Fruit fly (Drosophila melanogaster) whole organism, embryonic: ENCODE results near the gene gce.
A peak's percentile ranks its signal among the peaks of the same experiment; 100 is the strongest.

ENCODE experiments used
- ATbp ChIP-seq: fragments of 200-800 bp; sonication (Bioruptor generic); optimal IDR thresholded peaks from 2 replicates; lab custom pipeline; 2017; ENCODE audit warnings: missing biosample characterization, mild to moderate bottlenecking, missing genetic modification characterization, missing genetic modification reagents
- Antp ChIP-seq: fragments of 200-800 bp; sonication (Bioruptor generic); optimal IDR thresholded peaks from 3 replicates; lab custom pipeline; 2016; ENCODE audit warnings: missing biosample characterization, missing genetic modification characterization
- Awh ChIP-seq: fragments of 200-800 bp; sonication (Bioruptor generic); IDR thresholded peaks from 2 replicates; pipeline ENCODE4, ENCODE4 v1.3.6; 2022; ENCODE audit warnings: missing biosample characterization, missing genetic modification characterization
- Bdp1 ChIP-seq: fragments of 200-800 bp; sonication (Bioruptor generic); optimal IDR thresholded peaks from 3 replicates; lab custom pipeline; 2016; ENCODE audit warnings: missing biosample characterization, missing genetic modification characterization
- CG10274 ChIP-seq: fragments of 200-800 bp; sonication (Bioruptor generic); optimal IDR thresholded peaks from 3 replicates; lab custom pipeline; 2017; ENCODE audit warnings: missing biosample characterization, mild to moderate bottlenecking, missing genetic modification characterization
- CG12391 ChIP-seq: fragments of 200-800 bp; sonication (Bioruptor generic); optimal IDR thresholded peaks from 3 replicates; lab custom pipeline; 2018; ENCODE audit warnings: missing biosample characterization, mild to moderate bottlenecking, missing genetic modification characterization, moderate library complexity
- CG14441 ChIP-seq: fragments of 200-800 bp; sonication (Bioruptor generic); IDR thresholded peaks from 2 replicates; pipeline ENCODE4 v1.3.6; 2022; ENCODE audit warnings: missing biosample characterization, missing genetic modification characterization
- CG14667 ChIP-seq: fragments of 200-800 bp; sonication (Bioruptor generic); IDR thresholded peaks from 2 replicates; pipeline ENCODE4 v1.3.6; 2022; ENCODE audit warnings: missing biosample characterization, missing genetic modification characterization
- CG14710 ChIP-seq: fragments of 200-800 bp; sonication (Bioruptor generic); optimal IDR thresholded peaks from 3 replicates; lab custom pipeline; 2019; ENCODE audit warnings: missing biosample characterization, mild to moderate bottlenecking, missing genetic modification characterization, moderate library complexity
- CG16863 ChIP-seq: fragments of 200-800 bp; sonication (Bioruptor generic); optimal IDR thresholded peaks from 3 replicates; lab custom pipeline; 2016; ENCODE audit warnings: missing biosample characterization, missing genetic modification characterization
- CG17612 ChIP-seq: fragments of 200-800 bp; sonication (Bioruptor generic); IDR thresholded peaks from 2 replicates; pipeline ENCODE4 v1.3.6; 2022; ENCODE audit warnings: missing biosample characterization, missing genetic modification characterization
- CG32767 ChIP-seq: fragments of 200-800 bp; sonication (Bioruptor generic); IDR thresholded peaks from 2 replicates; pipeline ENCODE4 v1.3.6; 2022; ENCODE audit warnings: missing biosample characterization, missing genetic modification characterization
- CG3726 ChIP-seq: fragments of 200-800 bp; sonication (Bioruptor generic); IDR thresholded peaks from 3 replicates; pipeline ENCODE4, ENCODE4 v1.3.6; 2022; ENCODE audit warnings: missing biosample characterization, missing genetic modification characterization
- CG4328 ChIP-seq: fragments of 200-800 bp; sonication (Bioruptor generic); optimal IDR thresholded peaks from 3 replicates; lab custom pipeline; 2017; ENCODE audit warnings: missing biosample characterization, missing genetic modification reagents, missing genetic modification characterization
- CG4360 ChIP-seq: fragments of 200-800 bp; sonication (Bioruptor generic); IDR thresholded peaks from 2 replicates; pipeline ENCODE4 v1.3.6; 2022; ENCODE audit warnings: missing biosample characterization, missing genetic modification characterization
- CG8765 ChIP-seq: fragments of 200-800 bp; sonication (Bioruptor generic); IDR thresholded peaks from 2 replicates; pipeline ENCODE4 v1.3.6; 2022; ENCODE audit warnings: missing biosample characterization, missing genetic modification characterization
- CG8924 ChIP-seq: fragments of 200-800 bp; optimal IDR thresholded peaks from 3 replicates; lab custom pipeline; 2019; ENCODE audit warnings: missing biosample characterization, mild to moderate bottlenecking, missing genetic modification characterization, moderate library complexity
- CG9437 ChIP-seq: fragments of 200-800 bp; sonication (Bioruptor generic); optimal IDR thresholded peaks from 2 replicates; lab custom pipeline; 2018; ENCODE audit warnings: missing biosample characterization, mild to moderate bottlenecking, missing genetic modification characterization
- D19A ChIP-seq: fragments of 200-800 bp; optimal IDR thresholded peaks from 3 replicates; lab custom pipeline; 2019; ENCODE audit warnings: missing biosample characterization, mild to moderate bottlenecking, missing genetic modification characterization, moderate library complexity
- Dbx ChIP-seq: fragments of 200-800 bp; sonication (Bioruptor generic); IDR thresholded peaks from 3 replicates; pipeline ENCODE4 v1.3.6; 2022; ENCODE audit warnings: missing biosample characterization, missing genetic modification characterization
- Hr78 ChIP-seq, 2 experiments: fragments of 200-800 bp in 1 of 2; fragments of >200 bp in 1 of 2; sonication (Bioruptor generic) in 1 of 2; optimal IDR thresholded peaks; 2 replicates each; lab custom pipeline; 2017 to 2019; ENCODE audit warnings: missing biosample characterization in 2 of 2, missing genetic modification characterization in 2 of 2, mild to moderate bottlenecking in 1 of 2, moderate library complexity in 1 of 2
- Lim3 ChIP-seq: fragments of 200-800 bp; sonication (Bioruptor generic); IDR thresholded peaks from 2 replicates; pipeline ENCODE4 v1.3.6; 2022; ENCODE audit warnings: missing biosample characterization, missing genetic modification characterization
- PHDP ChIP-seq: fragments of 200-800 bp; sonication (Bioruptor generic); optimal IDR thresholded peaks from 3 replicates; lab custom pipeline; 2018; ENCODE audit warnings: missing biosample characterization, mild to moderate bottlenecking, missing genetic modification characterization, moderate library complexity
- Ptx1 ChIP-seq: fragments of 200-800 bp; sonication (Bioruptor generic); IDR thresholded peaks from 2 replicates; pipeline ENCODE4 v1.3.6; 2022; ENCODE audit warnings: missing biosample characterization, missing genetic modification characterization
- Rx ChIP-seq: fragments of 200-800 bp; sonication (Bioruptor generic); IDR thresholded peaks from 2 replicates; pipeline ENCODE4 v1.3.6; 2022; ENCODE audit warnings: missing biosample characterization, missing genetic modification characterization
- Sox102F ChIP-seq: fragments of 200-800 bp; sonication (Bioruptor generic); optimal IDR thresholded peaks from 2 replicates; lab custom pipeline; 2018; ENCODE audit warnings: missing biosample characterization, mild to moderate bottlenecking, missing genetic modification characterization, moderate library complexity
- Sry-β ChIP-seq: fragments of 200-800 bp; sonication (Bioruptor generic); optimal IDR thresholded peaks from 2 replicates; lab custom pipeline; 2018; ENCODE audit warnings: missing biosample characterization, mild to moderate bottlenecking, missing genetic modification characterization, moderate library complexity
- Trl ChIP-seq, 3 experiments: fragments of >200 bp in 2 of 3; fragments of 200-800 bp in 1 of 3; sonication (Bioruptor generic) in 1 of 3; optimal IDR thresholded peaks; 2 replicates in 1 of 3; 3 replicates in 2 of 3; lab custom pipeline; 2016 to 2017; ENCODE audit warnings: missing biosample characterization in 1 of 3, missing genetic modification characterization in 1 of 3
- ap ChIP-seq: fragments of 200-800 bp; sonication (Bioruptor generic); IDR thresholded peaks from 2 replicates; pipeline ENCODE4 v1.3.6; 2022; ENCODE audit warnings: missing biosample characterization, missing genetic modification characterization
- ase ChIP-seq: fragments of 200-800 bp; sonication (Bioruptor generic); IDR thresholded peaks from 3 replicates; pipeline ENCODE4 v1.3.6; 2022; ENCODE audit warnings: missing biosample characterization, missing genetic modification characterization
- bsh ChIP-seq, 2 experiments: fragments of 200-800 bp; sonication (Bioruptor generic); optimal IDR thresholded peaks; 2 replicates each; lab custom pipeline; 2017 to 2018; ENCODE audit warnings: mild to moderate bottlenecking in 2 of 2, missing biosample characterization in 2 of 2, missing genetic modification characterization in 2 of 2, moderate library complexity in 1 of 2
- cas ChIP-seq: fragments of 200-800 bp; sonication (Bioruptor generic); IDR thresholded peaks from 2 replicates; pipeline ENCODE4 v1.3.6; 2022; ENCODE audit warnings: missing biosample characterization, missing genetic modification characterization
- cg ChIP-seq: fragments of 200-800 bp; sonication (Bioruptor generic); optimal IDR thresholded peaks from 3 replicates; lab custom pipeline; 2019; ENCODE audit warnings: missing biosample characterization, mild to moderate bottlenecking, missing genetic modification characterization, moderate library complexity
- crol ChIP-seq: fragments of 200-800 bp; sonication (Bioruptor generic); IDR thresholded peaks from 2 replicates; pipeline ENCODE4 v1.3.6; 2022; ENCODE audit warnings: missing biosample characterization, missing genetic modification characterization
- danr ChIP-seq: fragments of 200-800 bp; sonication (Bioruptor generic); IDR thresholded peaks from 2 replicates; pipeline ENCODE4 v1.3.6; 2022; ENCODE audit warnings: missing biosample characterization, missing genetic modification characterization
- ftz-f1 ChIP-seq: fragments of 200-800 bp; sonication (Bioruptor generic); optimal IDR thresholded peaks from 2 replicates; lab custom pipeline; 2016; ENCODE audit warnings: missing biosample characterization, missing genetic modification characterization
- gce ChIP-seq: fragments of 200-800 bp; sonication (Bioruptor generic); IDR thresholded peaks from 3 replicates; pipeline ENCODE4 v1.3.6; 2022; ENCODE audit warnings: missing biosample characterization, missing genetic modification characterization
- hb ChIP-seq: fragments of 200-800 bp; sonication (Bioruptor generic); IDR thresholded peaks from 3 replicates; pipeline ENCODE4 v1.3.6; 2022; ENCODE audit warnings: missing biosample characterization, missing genetic modification characterization; ENCODE audit not compliant: partially characterized antibody
- hth ChIP-seq: fragments of >200 bp; optimal IDR thresholded peaks from 2 replicates; lab custom pipeline; 2017; ENCODE audit warnings: inconsistent platforms
- nom ChIP-seq: fragments of 200-800 bp; sonication (Bioruptor generic); optimal IDR thresholded peaks from 2 replicates; lab custom pipeline; 2017; ENCODE audit warnings: missing biosample characterization, missing genetic modification characterization, mild to moderate bottlenecking, moderate library complexity, missing genetic modification reagents
- pum ChIP-seq: fragments of 200-800 bp; sonication (Bioruptor generic); optimal IDR thresholded peaks from 2 replicates; lab custom pipeline; 2016; ENCODE audit warnings: missing biosample characterization, missing genetic modification characterization
- repo ChIP-seq: fragments of 200-800 bp; sonication (Bioruptor generic); optimal IDR thresholded peaks from 2 replicates; lab custom pipeline; 2016; ENCODE audit warnings: missing biosample characterization, missing genetic modification characterization
- salm ChIP-seq: fragments of 200-800 bp; sonication (Bioruptor generic); optimal IDR thresholded peaks from 2 replicates; lab custom pipeline; 2018; ENCODE audit warnings: missing biosample characterization, mild to moderate bottlenecking, missing genetic modification characterization
- sim ChIP-seq: fragments of 200-800 bp; sonication (Bioruptor generic); IDR thresholded peaks from 2 replicates; pipeline ENCODE4 v1.3.6; 2022; ENCODE audit warnings: missing biosample characterization, missing genetic modification characterization
- slbo ChIP-seq: fragments of 200-800 bp; sonication (Bioruptor generic); IDR thresholded peaks from 2 replicates; pipeline ENCODE4 v1.3.6; 2022; ENCODE audit warnings: missing biosample characterization, missing genetic modification characterization
- tio ChIP-seq: fragments of 200-800 bp; sonication (Bioruptor generic); optimal IDR thresholded peaks from 2 replicates; lab custom pipeline; 2017; ENCODE audit warnings: missing biosample characterization, missing genetic modification characterization, inconsistent platforms
- trem ChIP-seq: fragments of 200-800 bp; optimal IDR thresholded peaks from 3 replicates; lab custom pipeline; 2019; ENCODE audit warnings: missing biosample characterization, mild to moderate bottlenecking, missing genetic modification characterization, moderate library complexity
- ttk ChIP-seq: fragments of 200-800 bp; sonication (Bioruptor generic); IDR thresholded peaks from 2 replicates; pipeline ENCODE4 v2.1.2; 2022; ENCODE audit warnings: missing biosample characterization, missing genetic modification characterization
- tup ChIP-seq: fragments of 200-800 bp; sonication (Bioruptor generic); optimal IDR thresholded peaks from 2 replicates; lab custom pipeline; 2016; ENCODE audit warnings: missing biosample characterization, mild to moderate bottlenecking, missing genetic modification characterization, moderate library complexity
- zfh2 ChIP-seq: fragments of 200-800 bp; sonication (Bioruptor generic); optimal IDR thresholded peaks from 2 replicates; lab custom pipeline; 2016; ENCODE audit warnings: missing biosample characterization, missing genetic modification characterization

Gene gce

DNA sequence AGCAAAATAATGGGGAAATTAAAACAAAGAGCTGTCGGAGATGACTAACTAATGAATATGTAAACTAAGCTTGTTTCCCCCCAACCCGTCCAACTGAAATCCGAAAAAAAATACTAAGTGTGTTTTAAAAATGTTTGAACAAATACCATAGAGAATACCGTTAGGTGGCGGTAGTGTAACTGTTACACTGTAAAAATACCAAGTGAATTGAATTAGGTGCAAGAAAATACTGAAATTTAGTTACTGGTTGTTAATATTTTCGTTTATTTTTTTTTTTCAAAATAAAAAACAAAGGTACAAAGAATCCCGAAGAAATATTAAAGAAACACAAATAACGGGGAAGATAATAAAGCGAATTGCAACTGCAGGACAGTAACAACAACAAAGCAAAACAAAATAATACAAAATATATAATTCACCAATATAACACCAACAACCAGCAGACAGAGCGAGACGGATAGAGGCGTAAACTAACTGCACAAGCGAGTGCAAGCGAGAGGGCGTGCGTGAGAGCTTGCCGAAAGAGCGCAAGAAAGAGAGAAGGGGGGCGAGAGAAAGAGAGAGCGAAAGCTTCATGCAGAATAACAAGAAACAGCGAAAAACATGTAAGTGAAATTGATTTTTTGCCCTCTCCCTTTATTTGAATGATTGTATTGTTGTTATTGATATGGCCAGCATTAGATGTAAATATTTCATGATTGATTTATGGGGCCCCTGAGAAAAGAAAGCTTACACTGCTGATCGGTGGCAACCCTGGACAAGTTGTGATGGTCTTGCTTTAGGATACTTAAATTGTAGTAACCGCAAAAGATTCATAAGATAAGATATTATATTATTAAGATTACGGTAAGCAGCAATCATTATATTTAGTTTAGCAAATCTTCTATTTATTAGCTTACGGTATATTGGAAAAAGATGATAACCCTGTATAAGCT is 8.7 kb downstream of the gce start (continued):
- peak; percentile 72 to 91 for TF ChIP-seq Trl (optimal IDR thresholded peaks at IDR 0.05; lab: Kevin White, UChicago)
- no peak for TF ChIP-seq Trl (GFP tag; optimal IDR thresholded peaks at IDR 0.05; lab: Kevin White, UChicago)
- no peak for TF ChIP-seq ttk
- no peak for TF ChIP-seq repo
- TF ChIP-seq CG14710 (tag; lab: Kevin White, UChicago) = no peak
- no peak for TF ChIP-seq Lim3 (GFP tag; lab: Robert Waterston, UW)
- no peak for TF ChIP-seq cg
- no peak for TF ChIP-seq Rx (GFP tag; lab: Robert Waterston, UW)
- TF ChIP-seq CG12391 (tag; lab: Kevin White, UChicago) = no peak
- TF ChIP-seq gce = no peak
- no peak for TF ChIP-seq CG14667 (GFP tag; lab: Robert Waterston, UW)
- no peak for TF ChIP-seq PHDP (tag; lab: Kevin White, UChicago)
- TF ChIP-seq D19A (tag; lab: Kevin White, UChicago) = no peak
- TF ChIP-seq cas = no peak
- TF ChIP-seq CG14441 (GFP tag; lab: Robert Waterston, UW) = no peak
- TF ChIP-seq trem = no peak
- no peak for TF ChIP-seq salm (tag; lab: Kevin White, UChicago)
- TF ChIP-seq Ptx1 (GFP tag; lab: Robert Waterston, UW) = no peak
- no peak for TF ChIP-seq CG3726 (GFP tag; lab: Robert Waterston, UW)
- TF ChIP-seq hth (lab: Kevin White, UChicago) = no peak
- TF ChIP-seq CG8924 = no peak
- TF ChIP-seq crol (GFP tag; lab: Robert Waterston, UW) = peak; percentile 62
- TF ChIP-seq CG17612 (GFP tag; lab: Robert Waterston, UW) = no peak
- peak; percentile 12 for TF ChIP-seq ftz-f1 (GFP tag; lab: Kevin White, UChicago)
- TF ChIP-seq CG4328 (GFP tag; lab: Kevin White, UChicago) = no peak
- TF ChIP-seq bsh (GFP tag; optimal IDR thresholded peaks at IDR 0.05; lab: Kevin White, UChicago) = no peak
- TF ChIP-seq nom = peak; percentile 42
- TF ChIP-seq CG8765 (GFP tag; lab: Robert Waterston, UW) = no peak
- TF ChIP-seq CG16863 (GFP tag; lab: Kevin White, UChicago) = no peak
- TF ChIP-seq CG32767 = no peak
- no peak for TF ChIP-seq CG9437
- TF ChIP-seq pum (GFP tag; lab: Kevin White, UChicago) = no peak
- no peak for TF ChIP-seq ATbp
- TF ChIP-seq Dbx (GFP tag; lab: Robert Waterston, UW) = no peak
- TF ChIP-seq CG4360 = peak; percentile 55
- no peak for TF ChIP-seq ase (GFP tag; lab: Robert Waterston, UW)
- no peak for TF ChIP-seq zfh2 (GFP tag; lab: Kevin White, UChicago)
- TF ChIP-seq CG10274 (GFP tag; lab: Kevin White, UChicago) = no peak
- TF ChIP-seq hb (GFP tag; lab: Robert Waterston, UW) = no peak
- no peak for TF ChIP-seq sim (GFP tag; lab: Robert Waterston, UW)
- TF ChIP-seq Sry-β (GFP tag; lab: Kevin White, UChicago) = no peak
- TF ChIP-seq Bdp1 (GFP tag; lab: Kevin White, UChicago) = no peak
- no peak for TF ChIP-seq slbo
- TF ChIP-seq Hr78 (GFP tag; optimal IDR thresholded peaks at IDR 0.05; lab: Kevin White, UChicago) = no peak
- no peak for TF ChIP-seq Antp
- no peak for TF ChIP-seq tup
- TF ChIP-seq ap (GFP tag; lab: Robert Waterston, UW) = no peak
- no peak for TF ChIP-seq Awh (GFP tag; lab: Robert Waterston, UW)
- no peak for TF ChIP-seq tio (GFP tag; lab: Kevin White, UChicago)
- TF ChIP-seq danr (GFP tag; lab: Robert Waterston, UW) = no peak
- peak; percentile 30 for TF ChIP-seq Sox102F (GFP tag; lab: Kevin White, UChicago)
